Fruit fly (Drosophila melanogaster) whole organism, embryonic: ENCODE data around the gene bab1.

Experiments used
- CG2116 ChIP-seq: fragments of 200-800 bp; sonication (Bioruptor generic); optimal IDR thresholded peaks from 3 replicates; lab custom pipeline; 2018; ENCODE audit warnings: missing biosample characterization, mild to moderate bottlenecking, missing genetic modification characterization
- CG31441 ChIP-seq: fragments of 200-800 bp; sonication (Bioruptor generic); IDR thresholded peaks from 2 replicates; pipeline ENCODE4 v1.3.6; 2022; ENCODE audit warnings: missing biosample characterization, missing genetic modification characterization
- CrebB ChIP-seq: fragments of 200-800 bp; sonication (Bioruptor generic); optimal IDR thresholded peaks from 3 replicates; lab custom pipeline; 2018; ENCODE audit warnings: missing biosample characterization, mild to moderate bottlenecking, missing genetic modification characterization
- lola ChIP-seq, 3 experiments: fragments of >200 bp in 2 of 3; fragments of 200-800 bp in 1 of 3; sonication (Bioruptor generic) in 1 of 3; optimal IDR thresholded peaks; 2 replicates each; lab custom pipeline; 2017 to 2019; ENCODE audit warnings: missing biosample characterization in 3 of 3, missing genetic modification characterization in 3 of 3, mild to moderate bottlenecking in 1 of 3, moderate library complexity in 1 of 3
- ranshi ChIP-seq: fragments of 200-800 bp; sonication (Bioruptor generic); IDR thresholded peaks from 2 replicates; pipeline ENCODE4 v1.3.6; 2022; ENCODE audit warnings: missing biosample characterization, missing genetic modification characterization
- tgo ChIP-seq: fragments of 200-800 bp; sonication (Bioruptor generic); IDR thresholded peaks from 3 replicates; pipeline ENCODE4 v1.3.6; 2022; ENCODE audit warnings: missing biosample characterization, missing genetic modification characterization
- tll ChIP-seq, 2 experiments: fragments of 200-800 bp in 1 of 2; fragments of >200 bp in 1 of 2; sonication (Bioruptor generic) in 1 of 2; optimal IDR thresholded peaks; 2 replicates each; lab custom pipeline; 2017 to 2019; ENCODE audit warnings: missing biosample characterization in 2 of 2, missing genetic modification characterization in 2 of 2, mild to moderate bottlenecking in 1 of 2, moderate library complexity in 1 of 2
- vnd ChIP-seq: fragments of 200-800 bp; sonication (Bioruptor generic); IDR thresholded peaks from 3 replicates; pipeline ENCODE4 v1.3.6; 2022; ENCODE audit warnings: missing biosample characterization, missing genetic modification characterization; ENCODE audit not compliant: partially characterized antibody

DNA sequence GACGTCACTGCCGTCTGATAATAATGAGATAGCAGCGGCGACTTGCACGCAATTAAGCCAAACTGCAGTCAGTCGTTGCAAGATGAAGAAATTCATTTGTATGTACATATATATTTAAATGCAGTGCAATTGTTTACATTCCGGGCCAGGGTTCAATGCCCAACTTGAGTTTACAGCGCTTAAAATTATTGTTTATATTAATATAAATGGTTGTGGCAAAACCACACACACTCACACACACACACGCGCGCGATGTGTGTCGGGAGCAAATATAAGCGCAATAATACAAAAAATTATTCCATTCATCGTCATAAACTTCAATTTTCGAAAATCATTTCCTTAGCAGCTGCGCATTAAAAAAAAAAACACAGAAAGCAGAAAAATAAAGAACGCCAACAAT lies 10.9 kb downstream of the bab1 start:
- TF ChIP-seq CG2116 (GFP tag; lab: Kevin White, UChicago) (no peak), CrebB (tag; lab: Kevin White, UChicago) (no peak), vnd (no peak), tgo (GFP tag; lab: Robert Waterston, UW) (no peak), tll (GFP tag; optimal IDR thresholded peaks at IDR 0.05; lab: Kevin White, UChicago) (no peak), CG31441 (GFP tag; lab: Robert Waterston, UW) (no peak), lola (GFP tag; optimal IDR thresholded peaks at IDR 0.05; lab: Kevin White, UChicago) (no peak), ranshi (GFP tag; lab: Robert Waterston, UW) (no peak)
